Worm (Caenorhabditis elegans): ENCODE data around the gene let-23.

- TF ChIP-seq nhr-11 (tag; optimal IDR thresholded peaks at IDR 0.05) (no peak), C08G9.2 (tag; optimal IDR thresholded peaks at IDR 0.05) (no peak), gmeb-2 (tag; optimal IDR thresholded peaks at IDR 0.05) (no peak), syd-9 (tag; optimal IDR thresholded peaks at IDR 0.05) (no peak), zip-5 (tag; optimal IDR thresholded peaks at IDR 0.05) (no peak), pqm-1 (tag; optimal IDR thresholded peaks at IDR 0.05) (no peak), sox-2 (GFP tag; IDR thresholded peaks at IDR 0.05) (no peak), elt-2 (tag; optimal IDR thresholded peaks at IDR 0.05) (no peak), fkh-10 (GFP tag; optimal IDR thresholded peaks at IDR 0.05) (no peak)
These were observed 20.2 kb upstream of the let-23 start, which contains the start of the genes sec-5 and pir-1 for ce11 chrII:9177080-9177479.
